Fruit fly (Drosophila melanogaster): Measurements from ENCODE around the gene Usp39.

Usp39 gene

DNA sequence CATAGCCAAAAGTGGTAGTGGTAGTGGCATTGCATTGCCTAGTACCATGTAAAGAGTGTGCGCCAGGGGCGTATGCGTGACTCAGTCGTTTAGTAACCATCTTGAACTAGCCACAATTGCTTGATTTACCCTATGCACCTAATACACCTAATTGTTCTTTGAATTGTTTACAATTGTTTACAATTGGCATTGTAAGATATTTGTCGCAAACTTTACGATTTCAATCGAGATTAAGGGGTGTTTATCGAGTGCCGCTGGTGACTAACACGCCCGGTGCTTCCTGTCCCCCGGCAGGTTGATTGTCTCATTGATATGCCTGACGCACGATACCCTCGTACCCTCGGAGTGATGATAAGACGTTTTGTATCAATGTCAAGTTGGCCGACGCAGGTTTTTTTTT, 21.0 kb upstream of the Usp39 start (continued):
- TF ChIP-seq CG11560 (tag; IDR thresholded peaks at IDR 0.05) (no peak), Sry-δ (GFP tag; optimal IDR thresholded peaks at IDR 0.05) (no peak), ab (GFP tag; optimal IDR thresholded peaks at IDR 0.05) (no peak), CG4424 (GFP tag; optimal IDR thresholded peaks at IDR 0.05) (no peak), gcm (GFP tag; optimal IDR thresholded peaks at IDR 0.05) (peak; percentile 10), HLH3B (GFP tag; IDR thresholded peaks at IDR 0.05) (no peak), CG7928 (GFP tag; optimal IDR thresholded peaks at IDR 0.05) (no peak), TFAM (GFP tag; optimal IDR thresholded peaks at IDR 0.05) (no peak), Camta (GFP tag; optimal IDR thresholded peaks at IDR 0.05) (peak; percentile 22), Ets65A (GFP tag) (peak; percentile 71), slbo (GFP tag; IDR thresholded peaks at IDR 0.05) (peak; percentile 51), CG12391 (tag; optimal IDR thresholded peaks at IDR 0.05) (peak; percentile 45), CG30431 (GFP tag; optimal IDR thresholded peaks at IDR 0.05) (no peak), sd (tag; optimal IDR thresholded peaks at IDR 0.05) (peak; percentile 14), CG15073 (GFP tag; optimal IDR thresholded peaks at IDR 0.05) (no peak), PHDP (tag; optimal IDR thresholded peaks at IDR 0.05) (peak; percentile 22), Xrp1 (GFP tag; IDR thresholded peaks at IDR 0.05) (peak; percentile 73), oc (tag; optimal IDR thresholded peaks at IDR 0.05) (no peak), vvl (GFP tag; IDR thresholded peaks at IDR 0.05) (peak; percentile 46; the same call in 1 of the 2 replicates), pita (GFP tag; optimal IDR thresholded peaks at IDR 0.05) (no peak), ttk (GFP tag; IDR thresholded peaks at IDR 0.05) (0 out of 2 replicates have a peak, but pooled peaks have one; percentile 22), CG10543 (GFP tag; optimal IDR thresholded peaks at IDR 0.05) (peak; percentile 69), prd (optimal IDR thresholded peaks at IDR 0.05) (no peak), prd (GFP tag; IDR thresholded peaks at IDR 0.05) (peak; percentile 56; the same call in 1 of the 3 replicates), tup (GFP tag; optimal IDR thresholded peaks at IDR 0.05) (no peak), CG34422 (GFP tag; IDR thresholded peaks at IDR 0.05) (peak; percentile 90), Rx (GFP tag; IDR thresholded peaks at IDR 0.05) (no peak), psq (GFP tag; optimal IDR thresholded peaks at IDR 0.05) (no peak), CG12071 (GFP tag; optimal IDR thresholded peaks at IDR 0.05) (no peak), seq (GFP tag; IDR thresholded peaks at IDR 0.05) (0 out of 2 replicates have a peak, but pooled peaks have one; percentile 13), CG17186 (GFP tag; optimal IDR thresholded peaks at IDR 0.05) (no peak), CG17802 (tag; optimal IDR thresholded peaks at IDR 0.05) (no peak), pan (optimal IDR thresholded peaks at IDR 0.05) (peak in 1 of 2 experiments; percentile 35), pan (GFP tag; optimal IDR thresholded peaks at IDR 0.05 in 1 of 2, IDR thresholded peaks at IDR 0.05 in 1 of 2) (peak in 1 of 2 experiments; percentile 71), CG11398 (GFP tag; optimal IDR thresholded peaks at IDR 0.05) (peak; percentile 20), usp (GFP tag; optimal IDR thresholded peaks at IDR 0.05) (no peak), CG15696 (tag; optimal IDR thresholded peaks at IDR 0.05) (no peak), ro (GFP tag; IDR thresholded peaks at IDR 0.05) (0 out of 2 replicates have a peak, but pooled peaks have one; percentile 22), CG13296 (GFP tag; optimal IDR thresholded peaks at IDR 0.05) (no peak), CG9876 (GFP tag; optimal IDR thresholded peaks at IDR 0.05) (no peak), vnd (GFP tag; IDR thresholded peaks at IDR 0.05; ENCODE audit: partially characterized antibody) (no peak), jumu (GFP tag; optimal IDR thresholded peaks at IDR 0.05) (peak; percentile 44), dmrt99B (tag; optimal IDR thresholded peaks at IDR 0.05) (peak; percentile 59), Opbp (GFP tag; IDR thresholded peaks at IDR 0.05; ENCODE audit: partially characterized antibody) (no peak), Nf-YC (tag; optimal IDR thresholded peaks at IDR 0.05) (peak; percentile 27), CG5953 (GFP tag; IDR thresholded peaks at IDR 0.05) (0 out of 2 replicates have a peak, but pooled peaks have one; percentile 29), Ravus (GFP tag; IDR thresholded peaks at IDR 0.05) (no peak), jigr1 (GFP tag; IDR thresholded peaks at IDR 0.05) (peak; percentile 72; the same call in 1 of the 3 replicates), E2f1 (GFP tag; IDR thresholded peaks at IDR 0.05) (peak; percentile 59), Kr (GFP tag; optimal IDR thresholded peaks at IDR 0.05) (no peak), gcm2 (GFP tag; optimal IDR thresholded peaks at IDR 0.05) (no peak), kay (GFP tag; optimal IDR thresholded peaks at IDR 0.05) (peak; percentile 47)
